Worm (Caenorhabditis elegans) whole organism, L1 larva: Measurements from ENCODE around the gene M163.22.

ENCODE experiments used
- fkh-8 ChIP-seq: sonication (generic microtip); optimal IDR thresholded peaks from 2 replicates; lab custom pipeline; 2016; ENCODE audit warnings: mild to moderate bottlenecking, missing genetic modification characterization, missing compliant biosample characterization
- grh-1 ChIP-seq: fragments of 200-800 bp; sonication (Bioruptor generic); IDR thresholded peaks from 2 replicates; pipeline ENCODE4 v1.3.6; 2022; ENCODE audit warnings: missing genetic modification reagents, missing genetic modification characterization, missing compliant biosample characterization
- isw-1 ChIP-seq: fragments of 200-800 bp; sonication (Bioruptor generic); IDR thresholded peaks from 2 replicates; pipeline ENCODE4 v1.3.6; 2022; ENCODE audit warnings: missing genetic modification characterization, missing compliant biosample characterization
- lin-15B ChIP-seq: fragments of 150-350 bp; sonication (generic microtip); optimal IDR thresholded peaks from 3 replicates; lab custom pipeline; 2014; ENCODE audit warnings: missing biosample characterization, missing genetic modification characterization
- lir-3 ChIP-seq: sonication (generic microtip); optimal IDR thresholded peaks from 2 replicates; lab custom pipeline; 2016; ENCODE audit warnings: mild to moderate bottlenecking, missing genetic modification characterization, moderate library complexity, missing compliant biosample characterization; ENCODE audit not compliant: poor library complexity
- mef-2 ChIP-seq: fragments of 150-350 bp; optimal IDR thresholded peaks from 2 replicates; lab custom pipeline; 2014; ENCODE audit warnings: missing biosample characterization, missing genetic modification characterization
- nhr-77 ChIP-seq: fragments of 150-350 bp; optimal IDR thresholded peaks from 2 replicates; lab custom pipeline; 2014; ENCODE audit warnings: missing biosample characterization, missing genetic modification characterization

DNA sequence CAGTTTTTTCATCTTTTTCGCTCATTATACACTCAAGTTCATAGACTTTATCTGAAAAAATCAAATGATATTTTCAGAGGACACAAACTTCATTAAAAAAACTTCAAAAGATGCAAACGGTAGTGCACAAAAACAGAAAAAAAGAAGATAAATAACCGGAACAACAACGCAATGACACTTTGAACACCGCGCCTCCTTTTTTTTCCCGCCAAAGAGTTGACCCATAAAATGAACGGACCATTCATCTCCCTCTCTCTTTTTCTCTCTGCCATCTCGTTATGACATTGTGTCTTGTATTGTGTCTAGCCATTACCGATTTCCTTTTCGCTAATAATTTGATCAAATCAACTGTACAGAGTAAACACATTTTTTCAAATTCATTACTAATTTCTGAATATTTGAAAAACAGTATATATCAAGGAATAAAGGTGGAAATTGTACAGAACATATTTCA, 44.1 kb upstream of the M163.22 start, which contains the start of gene F23D12.2:
- TF ChIP-seq grh-1: no peak
- TF ChIP-seq mef-2 (tag; lab: Kevin White, UChicago): no peak
- TF ChIP-seq lir-3 (tag; lab: Kevin White, UChicago): no peak
- no peak for TF ChIP-seq isw-1 (GFP tag; lab: Robert Waterston, UW)
- TF ChIP-seq nhr-77: no peak
- no peak for TF ChIP-seq lin-15B
- no peak for TF ChIP-seq fkh-8 (tag; lab: Kevin White, UChicago)
